Worm (Caenorhabditis elegans) whole organism, L1 larva: ENCODE results near the gene C01G5.7.

Source experiments
- F16B12.6 ChIP-seq: fragments of 150-350 bp; optimal IDR thresholded peaks from 2 replicates; lab custom pipeline; 2014; ENCODE audit warnings: missing biosample characterization, missing genetic modification characterization
- aly-2 ChIP-seq: fragments of 150-350 bp; optimal IDR thresholded peaks from 2 replicates; lab custom pipeline; 2014; ENCODE audit warnings: missing biosample characterization, missing genetic modification characterization
- ama-1 ChIP-seq: fragments of 150-350 bp; optimal IDR thresholded peaks from 2 replicates; lab custom pipeline; 2014
- ceh-82 ChIP-seq, 3 experiments: fragments of 150-350 bp in 1 of 3; sonication (generic microtip) in 2 of 3; optimal IDR thresholded peaks; 2 replicates each; lab custom pipeline; 2014 to 2017; ENCODE audit warnings: missing biosample characterization in 3 of 3, missing genetic modification characterization in 3 of 3
- elt-2 ChIP-seq: sonication (generic microtip); optimal IDR thresholded peaks from 2 replicates; lab custom pipeline; 2016; ENCODE audit warnings: missing genetic modification characterization, mild to moderate bottlenecking, inconsistent platforms, missing compliant biosample characterization, missing genetic modification reagents
- elt-3 ChIP-seq, 6 experiments: fragments of 150-350 bp in 1 of 6; sonication (generic microtip); optimal IDR thresholded peaks; 2 replicates each; lab custom pipeline; 2017 to 2018; ENCODE audit warnings: missing biosample characterization in 6 of 6, missing genetic modification characterization in 6 of 6, inconsistent platforms in 1 of 6
- fos-1 ChIP-seq: fragments of 150-350 bp; optimal IDR thresholded peaks from 2 replicates; lab custom pipeline; 2014; ENCODE audit warnings: missing biosample characterization, missing genetic modification characterization
- irx-1 ChIP-seq: sonication (generic microtip); optimal IDR thresholded peaks from 2 replicates; lab custom pipeline; 2016; ENCODE audit warnings: missing genetic modification characterization, missing compliant biosample characterization
- nhr-77 ChIP-seq: fragments of 150-350 bp; optimal IDR thresholded peaks from 2 replicates; lab custom pipeline; 2014; ENCODE audit warnings: missing biosample characterization, missing genetic modification characterization
- ztf-4 ChIP-seq: fragments of 150-350 bp; optimal IDR thresholded peaks from 2 replicates; lab custom pipeline; 2014; ENCODE audit warnings: missing biosample characterization, missing genetic modification characterization

- no peak for TF ChIP-seq ama-1
- TF ChIP-seq elt-2 (tag; lab: Kevin White, UChicago): no peak
- no peak for TF ChIP-seq irx-1 (tag; lab: Kevin White, UChicago)
- no peak for TF ChIP-seq ztf-4 (tag; lab: Kevin White, UChicago)
- no peak for TF ChIP-seq nhr-77 (tag; lab: Kevin White, UChicago)
- TF ChIP-seq elt-3 (tag; optimal IDR thresholded peaks at IDR 0.05; lab: Kevin White, UChicago): no peak
- no peak for TF ChIP-seq fos-1
- no peak for TF ChIP-seq F16B12.6 (tag; lab: Kevin White, UChicago)
- no peak for TF ChIP-seq aly-2 (tag; lab: Kevin White, UChicago)
- TF ChIP-seq ceh-82 (tag; optimal IDR thresholded peaks at IDR 0.05; lab: Kevin White, UChicago): no peak
Measured at ce11 chrIV:6473140-6473539, 44.8 kb upstream of the C01G5.7 start, which contains the start of gene Y73B6BL.27.
